Fruit fly (Drosophila melanogaster): ENCODE data around the gene CG32354.

CG32354 gene

DNA sequence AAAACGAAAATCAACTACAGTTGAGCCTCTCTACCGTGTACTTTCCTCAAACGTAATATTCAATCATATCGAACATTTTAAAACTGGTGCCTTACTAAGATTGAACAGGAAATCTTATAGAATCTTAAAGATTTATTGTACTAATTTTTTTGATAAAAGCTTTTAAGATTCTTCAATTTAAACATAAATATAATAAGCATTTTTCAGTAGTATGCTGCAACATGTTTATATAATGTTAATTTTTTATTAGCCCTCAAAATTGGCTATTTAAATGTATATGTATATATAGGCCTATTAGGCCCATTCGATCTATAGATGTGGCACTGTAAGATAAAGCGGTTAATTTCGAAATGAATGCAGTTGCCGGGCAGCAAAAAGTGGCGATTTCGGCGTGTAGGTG lies 50.5 kb downstream of the CG32354 start:
- TF ChIP-seq insv (optimal IDR thresholded peaks at IDR 0.05) (no peak), ttk (optimal IDR thresholded peaks at IDR 0.05) (no peak), h (optimal IDR thresholded peaks at IDR 0.05) (no peak), Myc (optimal IDR thresholded peaks at IDR 0.05) (no peak), psq (optimal IDR thresholded peaks at IDR 0.05) (no peak), Sin3A (optimal IDR thresholded peaks at IDR 0.05) (no peak)

dm6 chr3L:8370922-8371321 lies 51.1 kb downstream of the CG32354 start:
- TF ChIP-seq h (optimal IDR thresholded peaks at IDR 0.05) (no peak), Sin3A (optimal IDR thresholded peaks at IDR 0.05) (no peak), ttk (optimal IDR thresholded peaks at IDR 0.05) (no peak), insv (optimal IDR thresholded peaks at IDR 0.05) (no peak), psq (optimal IDR thresholded peaks at IDR 0.05) (no peak), Myc (optimal IDR thresholded peaks at IDR 0.05) (no peak)

DNA sequence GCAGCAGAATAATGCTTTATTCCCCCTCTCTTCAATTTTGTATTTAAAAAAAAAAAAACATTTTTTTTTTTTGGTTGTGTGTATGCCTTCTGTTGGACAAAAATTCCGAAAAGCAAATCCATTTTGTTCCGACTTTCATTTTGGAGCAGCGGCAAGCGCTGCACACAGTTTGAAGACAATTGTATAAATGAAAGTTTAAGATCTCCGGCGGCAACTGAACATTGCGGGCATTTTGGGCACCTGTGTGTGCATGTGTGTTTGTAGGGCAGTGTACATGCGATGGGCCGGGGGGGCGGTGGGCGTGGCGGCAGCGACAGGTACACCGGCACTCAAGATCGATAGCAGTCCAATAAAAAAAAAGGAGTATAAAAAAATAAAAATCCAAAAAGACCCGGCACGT lies 52.5 kb downstream of the CG32354 start:
- TF ChIP-seq psq (optimal IDR thresholded peaks at IDR 0.05) = no peak

DNA sequence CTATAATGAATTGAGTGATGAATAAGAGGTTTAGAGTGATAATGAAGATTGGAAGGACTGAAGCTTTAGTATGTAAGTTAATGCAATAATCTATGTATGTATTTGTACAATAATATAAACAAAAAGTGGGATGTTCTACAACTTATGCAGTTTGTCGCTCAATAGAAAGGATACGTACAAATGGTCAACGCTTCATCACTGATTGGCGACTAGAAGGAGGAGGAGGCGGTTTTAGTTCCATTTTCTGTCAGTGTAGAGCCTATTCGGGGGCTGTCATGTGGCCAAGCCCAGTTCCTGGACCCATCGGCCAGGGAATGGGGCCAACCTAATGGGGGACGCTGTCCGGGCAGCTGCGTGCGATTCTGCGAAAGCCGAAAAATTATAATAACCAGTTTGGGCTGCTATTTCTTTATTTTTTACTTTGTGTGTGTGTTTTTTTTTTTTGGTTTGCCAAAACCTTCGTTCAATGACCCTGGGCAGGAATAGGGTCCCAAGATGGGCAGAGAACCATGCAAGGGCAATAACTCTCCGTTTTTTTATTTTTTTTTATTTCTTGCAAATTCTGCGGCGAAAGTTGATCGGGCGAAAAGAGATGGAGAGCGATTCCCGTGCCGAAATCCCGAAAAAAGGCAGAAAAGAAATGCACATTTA lies 53.2 kb downstream of the CG32354 start:
- TF ChIP-seq Sin3A (optimal IDR thresholded peaks at IDR 0.05) (no peak), ttk (optimal IDR thresholded peaks at IDR 0.05) (no peak)
